Fruit fly (Drosophila melanogaster) whole organism, wandering third instar larva: Measurements from ENCODE around the gene MFS10.

Source experiments
- pan ChIP-seq: fragments of >200 bp; optimal IDR thresholded peaks from 2 replicates; lab custom pipeline; 2017
- psq ChIP-seq: fragments of 200-800 bp; sonication (Bioruptor generic); optimal IDR thresholded peaks from 3 replicates; lab custom pipeline; 2017; ENCODE audit warnings: missing biosample characterization, mild to moderate bottlenecking, missing genetic modification characterization, moderate library complexity
- sage ChIP-seq: fragments of 200-800 bp; sonication (Bioruptor generic); optimal IDR thresholded peaks from 2 replicates; lab custom pipeline; 2016; ENCODE audit warnings: missing biosample characterization, mild to moderate bottlenecking, missing genetic modification characterization

DNA sequence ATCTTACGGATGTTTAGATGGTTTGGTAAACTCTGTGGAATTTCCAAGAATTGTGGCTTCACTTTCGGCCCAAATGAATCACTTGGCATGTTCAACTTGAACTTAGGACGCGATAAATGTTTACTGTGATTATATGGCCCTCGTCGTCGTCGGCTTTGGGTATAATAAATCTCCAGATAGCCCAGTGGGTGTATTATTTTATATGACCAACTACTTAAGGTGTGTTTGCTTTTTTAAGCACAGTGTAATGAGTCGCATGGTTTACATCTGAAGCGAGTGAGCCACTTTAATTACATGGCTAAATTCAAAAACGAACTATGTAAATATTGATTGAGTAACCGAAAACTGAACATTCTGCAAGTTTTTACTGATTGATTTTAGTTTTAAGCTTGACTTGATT is 23.6 kb upstream of the MFS10 start:
- TF ChIP-seq psq (GFP tag; lab: Kevin White, UChicago) (no peak), pan (lab: Kevin White, UChicago) (no peak), sage (no peak)
